Worm (Caenorhabditis elegans) whole organism, mixed stage, embryonic: ENCODE results near the gene F07E5.12.
A peak's percentile ranks its signal among the peaks of the same experiment; 100 is the strongest.
"Not testable (repeated sequence)": the region's sequence is repeated elsewhere in the genome, so short reads cannot be mapped to it uniquely, and the experiment has no call there.

Source experiments
- M03D4.4 ChIP-seq: sonication (generic microtip); optimal IDR thresholded peaks from 2 replicates; lab custom pipeline; 2017; ENCODE audit warnings: mild to moderate bottlenecking, missing genetic modification characterization, missing compliant biosample characterization
- bed-3 ChIP-seq: fragments of 200-800 bp; sonication (Bioruptor generic); optimal IDR thresholded peaks from 3 replicates; lab custom pipeline; 2018; ENCODE audit warnings: mild to moderate bottlenecking, missing genetic modification characterization, moderate library complexity, missing compliant biosample characterization
- blmp-1 ChIP-seq: fragments of 150-350 bp; optimal IDR thresholded peaks from 2 replicates; lab custom pipeline; 2014; ENCODE audit warnings: missing biosample characterization, missing genetic modification characterization
- ceh-43 ChIP-seq: fragments of 200-800 bp; sonication (Bioruptor generic); optimal IDR thresholded peaks from 2 replicates; lab custom pipeline; 2018; ENCODE audit warnings: mild to moderate bottlenecking, missing genetic modification characterization, moderate library complexity, missing compliant biosample characterization
- ces-1 ChIP-seq: fragments of 150-350 bp; optimal IDR thresholded peaks from 2 replicates; lab custom pipeline; 2014; ENCODE audit warnings: missing biosample characterization, missing genetic modification reagents, missing genetic modification characterization
- cnd-1 ChIP-seq: fragments of 200-800 bp; sonication (Bioruptor generic); optimal IDR thresholded peaks from 2 replicates; lab custom pipeline; 2018; ENCODE audit warnings: mild to moderate bottlenecking, missing genetic modification characterization, missing compliant biosample characterization
- drap-1 ChIP-seq: fragments of 200-800 bp; sonication (Bioruptor generic); optimal IDR thresholded peaks from 3 replicates; lab custom pipeline; 2018; ENCODE audit warnings: mild to moderate bottlenecking, missing genetic modification characterization, missing compliant biosample characterization
- elt-3 ChIP-seq: fragments of 150-350 bp; optimal IDR thresholded peaks from 2 replicates; lab custom pipeline; 2014; ENCODE audit warnings: missing biosample characterization, missing genetic modification characterization
- flh-1 ChIP-seq: fragments of 200-800 bp; sonication (Bioruptor generic); optimal IDR thresholded peaks from 2 replicates; lab custom pipeline; 2018; ENCODE audit warnings: mild to moderate bottlenecking, missing genetic modification characterization, moderate library complexity, missing compliant biosample characterization
- ham-2 ChIP-seq: fragments of 200-800 bp; sonication (Bioruptor generic); optimal IDR thresholded peaks from 2 replicates; lab custom pipeline; 2018; ENCODE audit warnings: mild to moderate bottlenecking, missing genetic modification characterization, missing compliant biosample characterization
- hlh-1 ChIP-seq: fragments of 150-350 bp; optimal IDR thresholded peaks from 2 replicates; lab custom pipeline; 2014; ENCODE audit warnings: missing biosample characterization, missing genetic modification reagents, missing genetic modification characterization
- lin-13 ChIP-seq: fragments of 150-350 bp; optimal IDR thresholded peaks from 2 replicates; lab custom pipeline; 2014; ENCODE audit warnings: missing biosample characterization, missing genetic modification characterization
- lin-32 ChIP-seq: fragments of 200-800 bp; sonication (Bioruptor generic); optimal IDR thresholded peaks from 2 replicates; lab custom pipeline; 2018; ENCODE audit warnings: mild to moderate bottlenecking, missing genetic modification characterization, missing compliant biosample characterization
- lsy-2 ChIP-seq: fragments of 150-350 bp; optimal IDR thresholded peaks from 2 replicates; lab custom pipeline; 2014; ENCODE audit warnings: missing biosample characterization, missing genetic modification characterization
- mab-5 ChIP-seq: fragments of 150-350 bp; optimal IDR thresholded peaks from 2 replicates; lab custom pipeline; 2014; ENCODE audit warnings: missing biosample characterization, missing genetic modification characterization
- mep-1 ChIP-seq: fragments of 150-350 bp; optimal IDR thresholded peaks from 2 replicates; lab custom pipeline; 2017; ENCODE audit warnings: missing biosample characterization, missing genetic modification reagents, missing genetic modification characterization, inconsistent platforms
- mls-2 ChIP-seq: sonication (generic microtip); optimal IDR thresholded peaks from 2 replicates; lab custom pipeline; 2016; ENCODE audit warnings: mild to moderate bottlenecking, missing genetic modification characterization, moderate library complexity, missing compliant biosample characterization
- nhr-12 ChIP-seq: fragments of 150-350 bp; optimal IDR thresholded peaks from 2 replicates; lab custom pipeline; 2014; ENCODE audit warnings: missing biosample characterization, missing genetic modification characterization
- nhr-2 ChIP-seq: fragments of 150-350 bp; optimal IDR thresholded peaks from 2 replicates; lab custom pipeline; 2014; ENCODE audit warnings: missing biosample characterization, missing genetic modification characterization
- nhr-237 ChIP-seq: fragments of 150-350 bp; optimal IDR thresholded peaks from 2 replicates; lab custom pipeline; 2014; ENCODE audit warnings: missing biosample characterization, missing genetic modification characterization
- nhr-28 ChIP-seq: fragments of 150-350 bp; optimal IDR thresholded peaks from 2 replicates; lab custom pipeline; 2014; ENCODE audit warnings: missing biosample characterization, missing genetic modification characterization
- nhr-76 ChIP-seq: sonication (generic microtip); optimal IDR thresholded peaks from 2 replicates; lab custom pipeline; 2017; ENCODE audit warnings: missing biosample characterization, missing genetic modification characterization
- pha-4 ChIP-seq: fragments of 150-350 bp; optimal IDR thresholded peaks from 2 replicates; lab custom pipeline; 2018; ENCODE audit warnings: missing biosample characterization, missing genetic modification reagents, missing genetic modification characterization
- sem-2 ChIP-seq: fragments of 200-800 bp; sonication (Bioruptor generic); optimal IDR thresholded peaks from 2 replicates; lab custom pipeline; 2018; ENCODE audit warnings: mild to moderate bottlenecking, missing genetic modification characterization, missing compliant biosample characterization
- snpc-4 ChIP-seq: fragments of 150-350 bp; optimal IDR thresholded peaks from 2 replicates; lab custom pipeline; 2014; ENCODE audit warnings: missing biosample characterization, missing genetic modification characterization
- sptf-1 ChIP-seq: sonication (generic microtip); optimal IDR thresholded peaks from 2 replicates; lab custom pipeline; 2017; ENCODE audit warnings: mild to moderate bottlenecking, missing genetic modification characterization, moderate library complexity, missing compliant biosample characterization
- tbx-8 ChIP-seq: fragments of 200-800 bp; sonication (Bioruptor generic); optimal IDR thresholded peaks from 2 replicates; lab custom pipeline; 2018; ENCODE audit warnings: mild to moderate bottlenecking, missing genetic modification characterization, moderate library complexity, missing compliant biosample characterization
- unc-120 ChIP-seq: sonication (generic microtip); optimal IDR thresholded peaks from 2 replicates; lab custom pipeline; 2017; ENCODE audit warnings: missing genetic modification characterization, missing compliant biosample characterization; ENCODE audit not compliant: poor library complexity, severe bottlenecking
- unc-39 ChIP-seq: fragments of 150-350 bp; optimal IDR thresholded peaks from 2 replicates; lab custom pipeline; 2014; ENCODE audit warnings: missing biosample characterization, missing genetic modification characterization
- unc-62 ChIP-seq: fragments of 150-350 bp; optimal IDR thresholded peaks from 2 replicates; lab custom pipeline; 2014; ENCODE audit warnings: missing biosample characterization, missing genetic modification reagents, missing genetic modification characterization

Gene F07E5.12

DNA sequence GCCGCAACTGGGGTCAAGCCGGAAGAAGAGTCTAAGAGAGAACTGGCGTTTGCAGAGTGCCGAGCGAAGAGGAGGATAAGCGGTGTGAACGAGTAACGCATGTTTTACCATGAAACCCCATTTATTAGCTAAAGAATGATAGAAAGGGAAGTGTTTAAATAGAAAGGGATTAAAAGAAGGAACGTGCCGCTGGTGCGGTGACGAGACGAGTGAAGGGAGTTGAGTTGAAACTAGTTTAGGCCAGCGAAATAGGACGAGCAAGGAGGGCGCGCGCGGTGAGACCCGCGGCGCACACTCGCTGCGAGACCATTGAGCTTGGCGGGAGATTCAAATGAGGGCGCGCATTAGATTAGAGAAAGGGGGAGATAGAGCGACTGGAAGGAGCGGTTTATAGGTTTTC lies 21.2 kb upstream of the F07E5.12 start, which contains the start of gene math-1:
Gene math-1 (minus strand): TSS at position 101 of the 400 bp plus-strand sequence.
- TF ChIP-seq nhr-237; nhr-28; sptf-1 (tag; lab: Kevin White, UChicago): not testable (repeated sequence)

DNA sequence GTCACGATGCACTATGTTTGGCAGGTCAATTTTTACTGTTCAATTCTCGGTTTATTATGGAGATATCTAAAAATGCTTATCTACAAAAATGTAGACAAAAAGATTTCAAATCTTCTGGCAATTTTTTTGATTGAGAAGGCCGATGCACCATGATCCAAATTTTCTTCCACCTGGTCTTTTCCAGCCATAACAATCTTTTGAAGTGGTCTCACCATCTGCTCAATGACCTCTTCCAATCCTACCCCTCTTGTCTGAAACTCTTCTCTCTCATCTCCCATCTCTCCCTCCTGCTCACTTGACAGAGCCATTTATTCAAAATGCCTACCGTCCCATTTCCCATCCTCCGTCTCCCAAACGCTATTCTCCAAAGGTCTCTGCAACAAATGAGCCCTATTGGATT lies 16.4 kb upstream of the F07E5.12 start, which contains the start of gene fbxb-35:
Gene fbxb-35 (plus strand): TSS at position 301 of the 400 bp plus-strand sequence.
- no peak for TF ChIP-seq lin-13 (tag; lab: Kevin White, UChicago)
- TF ChIP-seq cnd-1 (tag; lab: Kevin White, UChicago): peak; percentile 51

DNA sequence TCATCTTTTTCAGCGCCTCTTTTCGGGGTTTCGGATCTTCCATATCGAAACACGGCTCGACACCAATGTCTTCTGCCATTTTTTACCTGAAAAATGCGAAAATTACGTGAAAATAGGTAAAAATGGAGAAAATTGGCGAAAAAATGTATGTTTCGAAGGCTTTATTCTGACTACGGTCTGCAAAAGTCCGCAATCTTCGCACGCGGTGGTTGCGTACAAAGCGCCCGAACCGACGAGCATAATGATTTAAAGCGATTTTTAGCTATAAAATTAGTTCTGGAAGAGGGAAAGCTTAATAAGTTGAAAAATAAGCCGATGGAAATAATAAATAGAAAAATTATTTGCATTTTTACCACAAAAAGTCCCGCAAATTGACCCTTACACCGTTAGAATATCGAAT lies 8.8 kb upstream of the F07E5.12 start, which contains the start of gene F07E5.5:
Gene F07E5.5 (minus strand): TSS at position 86 of the 400 bp plus-strand sequence.
- TF ChIP-seq ces-1 (GFP tag; lab: Kevin White, UChicago): peak; percentile 41
- TF ChIP-seq snpc-4 (tag; lab: Kevin White, UChicago): no peak
- TF ChIP-seq mep-1 (tag; lab: Kevin White, UChicago): peak; percentile 37
- TF ChIP-seq lin-13 (tag; lab: Kevin White, UChicago): peak; percentile 62
- TF ChIP-seq lsy-2: peak; percentile 94

DNA sequence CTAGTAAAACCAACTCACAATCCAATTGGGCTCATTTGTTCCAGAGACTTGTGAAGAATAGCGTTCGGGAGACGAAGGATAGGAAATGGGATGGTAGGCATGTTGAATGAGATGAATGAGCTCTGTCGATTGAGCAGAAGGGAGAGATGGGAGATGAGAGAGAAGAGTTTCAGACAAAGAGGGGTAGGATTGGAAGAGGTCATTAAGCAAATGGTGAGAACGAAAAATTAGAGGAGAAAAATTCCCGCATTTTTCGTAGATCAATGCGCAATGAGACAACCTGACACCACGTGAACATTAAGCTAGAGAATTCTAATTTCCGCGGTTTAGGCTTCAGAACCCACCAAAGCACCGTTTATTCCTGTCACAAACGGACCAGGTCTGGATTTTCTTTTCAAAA lies 3.8 kb upstream of the F07E5.12 start, which contains the start of gene F07E5.13:
Gene F07E5.13 (minus strand): TSS at position 101 of the 400 bp plus-strand sequence.
- TF ChIP-seq cnd-1 (tag; lab: Kevin White, UChicago) (no peak), unc-120 (no peak), lsy-2 (no peak), nhr-2 (no peak), ham-2 (GFP tag; lab: Kevin White, UChicago) (no peak), sem-2 (no peak), hlh-1 (tag; lab: Kevin White, UChicago) (no peak), tbx-8 (GFP tag; lab: Kevin White, UChicago) (no peak), mep-1 (tag; lab: Kevin White, UChicago) (no peak), elt-3 (tag; lab: Kevin White, UChicago) (no peak), mab-5 (no peak), lin-32 (GFP tag; lab: Kevin White, UChicago) (no peak), nhr-28 (no peak), nhr-12 (tag; lab: Kevin White, UChicago) (no peak), nhr-237 (no peak), mls-2 (no peak), blmp-1 (tag; lab: Kevin White, UChicago) (no peak)

DNA sequence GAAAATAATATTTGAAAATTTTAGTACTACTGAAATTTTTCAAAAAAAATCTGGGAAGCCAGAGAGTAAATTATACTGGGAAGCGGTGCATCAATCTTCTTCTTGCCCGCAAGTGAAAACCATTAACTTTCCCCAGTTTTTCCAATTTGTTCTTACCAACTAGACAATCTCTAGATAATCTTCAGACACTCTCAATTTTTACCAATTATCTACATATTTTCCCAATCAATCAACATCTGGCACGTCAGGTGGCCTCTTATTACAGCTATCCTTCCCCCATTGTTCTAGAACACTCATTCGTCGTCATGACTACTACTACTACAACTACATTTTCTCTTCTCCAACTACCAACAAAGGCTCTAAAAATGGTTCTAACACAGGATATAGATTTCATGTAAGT lies 3.3 kb upstream of the F07E5.12 start, which contains the start of gene fbxb-6:
Gene fbxb-6 (plus strand): TSS at position 301 of the 400 bp plus-strand sequence.
- TF ChIP-seq cnd-1 (tag; lab: Kevin White, UChicago) (no peak), nhr-12 (tag; lab: Kevin White, UChicago) (no peak), elt-3 (tag; lab: Kevin White, UChicago) (no peak), M03D4.4 (tag; lab: Kevin White, UChicago) (no peak), hlh-1 (tag; lab: Kevin White, UChicago) (no peak), mep-1 (tag; lab: Kevin White, UChicago) (no peak), drap-1 (GFP tag; lab: Kevin White, UChicago) (no peak), ceh-43 (GFP tag; lab: Kevin White, UChicago) (no peak), bed-3 (GFP tag; lab: Kevin White, UChicago) (no peak), unc-62 (GFP tag; lab: Kevin White, UChicago) (no peak), flh-1 (GFP tag; lab: Kevin White, UChicago) (no peak), nhr-2 (no peak), snpc-4 (tag; lab: Kevin White, UChicago) (no peak), tbx-8 (GFP tag; lab: Kevin White, UChicago) (no peak)

DNA sequence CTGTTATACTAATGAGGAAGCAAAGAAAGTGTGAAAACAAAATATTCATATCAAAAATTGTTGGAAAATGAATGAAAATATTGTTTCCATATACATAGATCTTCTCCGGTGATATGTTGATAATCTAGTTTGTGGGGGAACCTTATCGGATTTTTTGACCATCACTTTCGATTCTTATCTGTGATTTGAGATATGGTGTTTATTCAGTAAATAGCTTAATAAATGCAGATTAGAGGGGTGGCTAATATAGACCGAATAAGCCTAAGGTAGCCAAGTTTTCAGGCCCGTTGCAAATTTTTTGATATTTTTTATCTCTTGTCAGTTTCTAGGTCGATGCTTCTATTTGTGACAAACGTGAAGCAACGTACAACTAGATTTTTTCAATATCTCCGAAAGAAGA lies 3.7 kb downstream of the F07E5.12 start, which contains the start of gene F07E5.7:
Gene F07E5.7 (minus strand): TSS at position 101 of the 400 bp plus-strand sequence.
- TF ChIP-seq elt-3 (tag; lab: Kevin White, UChicago) (no peak), ceh-43 (GFP tag; lab: Kevin White, UChicago) (no peak), ces-1 (GFP tag; lab: Kevin White, UChicago) (no peak), lsy-2 (no peak), M03D4.4 (tag; lab: Kevin White, UChicago) (no peak), mls-2 (no peak), unc-62 (GFP tag; lab: Kevin White, UChicago) (no peak), nhr-237 (no peak), snpc-4 (tag; lab: Kevin White, UChicago) (no peak), pha-4 (tag; lab: Kevin White, UChicago) (no peak), unc-39 (no peak), cnd-1 (tag; lab: Kevin White, UChicago) (no peak), nhr-76 (no peak)
- TF ChIP-seq, all 35 proteins: peak for 0
